Worm (Caenorhabditis elegans) whole organism, young adult: ENCODE results near the gene C14C10.1.

Source experiments
- F52B5.7 ChIP-seq: sonication (generic microtip); optimal IDR thresholded peaks from 2 replicates; lab custom pipeline; 2016; ENCODE audit warnings: mild to moderate bottlenecking, missing genetic modification characterization, missing compliant biosample characterization
- ama-1 ChIP-seq, 3 experiments: fragments of 150-350 bp in 1 of 3; sonication (generic microtip) in 2 of 3; optimal IDR thresholded peaks; 2 replicates each; lab custom pipeline; 2014 to 2018; ENCODE audit warnings: missing biosample characterization in 2 of 3, missing genetic modification characterization in 2 of 3, missing genetic modification reagents in 2 of 3
- dpl-1 ChIP-seq: fragments of 150-350 bp; optimal IDR thresholded peaks from 2 replicates; lab custom pipeline; 2014; ENCODE audit warnings: missing biosample characterization, missing genetic modification reagents, missing genetic modification characterization

DNA sequence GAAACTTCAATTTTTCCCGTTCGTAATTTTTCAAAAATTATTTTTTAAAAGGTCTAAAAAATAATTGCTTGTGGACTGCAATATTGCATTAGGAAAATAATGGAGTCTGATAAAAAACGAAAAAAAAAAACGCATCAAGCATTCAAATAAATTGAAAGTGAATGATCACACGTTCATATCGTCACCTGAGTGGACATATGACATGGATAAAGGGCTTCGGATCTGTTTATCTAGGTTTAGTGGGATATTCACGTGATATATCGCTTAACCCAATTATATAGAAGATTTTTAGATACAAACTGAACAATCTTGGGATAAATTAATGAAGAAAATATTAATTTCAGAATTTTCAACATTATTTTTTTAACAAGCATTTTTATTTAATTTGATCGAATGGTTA is 37.4 kb upstream of the C14C10.1 start:
- TF ChIP-seq F52B5.7 (tag; lab: Kevin White, UChicago) (no peak), ama-1 (optimal IDR thresholded peaks at IDR 0.05; lab: Kevin White, UChicago) (no peak), ama-1 (GFP tag; optimal IDR thresholded peaks at IDR 0.05; lab: Kevin White, UChicago) (no peak), dpl-1 (GFP tag; lab: Kevin White, UChicago) (no peak)
